Worm (Caenorhabditis elegans) whole organism, young adult: ENCODE data around the gene lips-13.

Experiments
- B0035.1 ChIP-seq: sonication (generic microtip); optimal IDR thresholded peaks from 2 replicates; lab custom pipeline; 2016; ENCODE audit warnings: missing genetic modification characterization, mild to moderate bottlenecking, missing compliant biosample characterization, missing genotype, missing genetic modification reagents
- D2030.7 ChIP-seq: fragments of 200-800 bp; sonication (Bioruptor generic); IDR thresholded peaks from 2 replicates; pipeline ENCODE4 v1.3.6; 2022; ENCODE audit warnings: missing genetic modification reagents, missing genetic modification characterization, missing compliant biosample characterization
- Y56A3A.18 ChIP-seq: fragments of 200-800 bp; sonication (Bioruptor generic); IDR thresholded peaks from 2 replicates; pipeline ENCODE4 v1.3.6; 2022; ENCODE audit warnings: missing genetic modification reagents, missing genetic modification characterization, missing compliant biosample characterization
- attf-3 ChIP-seq: fragments of 200-800 bp; sonication (Bioruptor generic); conservative IDR thresholded peaks from 2 replicates; pipeline ENCODE4 v1.3.6; 2022; ENCODE audit warnings: missing genetic modification reagents, missing genetic modification characterization, missing compliant biosample characterization
- bed-2 ChIP-seq: fragments of 200-800 bp; sonication (Bioruptor generic); IDR thresholded peaks from 2 replicates; pipeline ENCODE4 v1.3.6; 2022; ENCODE audit warnings: missing genetic modification reagents, missing genetic modification characterization, missing compliant biosample characterization
- ceh-100 ChIP-seq: fragments of 200-800 bp; sonication (Bioruptor generic); IDR thresholded peaks from 2 replicates; pipeline ENCODE4 v1.3.6; 2022; ENCODE audit warnings: missing genetic modification reagents, missing genetic modification characterization, missing compliant biosample characterization
- chd-7 ChIP-seq: sonication (generic microtip); optimal IDR thresholded peaks from 2 replicates; lab custom pipeline; 2016; ENCODE audit warnings: mild to moderate bottlenecking, missing genetic modification characterization, moderate library complexity, missing compliant biosample characterization
- dpff-1 ChIP-seq: sonication (generic microtip); optimal IDR thresholded peaks from 2 replicates; lab custom pipeline; 2017; ENCODE audit warnings: mild to moderate bottlenecking, missing genetic modification characterization, missing compliant biosample characterization
- efl-1 ChIP-seq: fragments of 150-350 bp; optimal IDR thresholded peaks from 2 replicates; lab custom pipeline; 2014; ENCODE audit warnings: missing biosample characterization, missing genetic modification reagents, missing genetic modification characterization
- ets-4 ChIP-seq: fragments of 200-800 bp; sonication (Bioruptor generic); optimal IDR thresholded peaks from 2 replicates; lab custom pipeline; 2018; ENCODE audit warnings: mild to moderate bottlenecking, missing genetic modification characterization, missing compliant biosample characterization
- lin-26 ChIP-seq: fragments of 200-800 bp; sonication (Bioruptor generic); IDR thresholded peaks from 2 replicates; pipeline ENCODE4 v1.3.6; 2022; ENCODE audit warnings: missing genetic modification reagents, missing genetic modification characterization, missing compliant biosample characterization
- lin-54 ChIP-seq: fragments of 200-800 bp; sonication (Bioruptor generic); optimal IDR thresholded peaks from 2 replicates; lab custom pipeline; 2018; ENCODE audit warnings: mild to moderate bottlenecking, missing genetic modification characterization, missing compliant biosample characterization
- lsl-1 ChIP-seq: fragments of 200-800 bp; sonication (Bioruptor generic); optimal IDR thresholded peaks from 2 replicates; lab custom pipeline; 2018; ENCODE audit warnings: mild to moderate bottlenecking, missing genetic modification characterization, moderate library complexity, missing compliant biosample characterization
- madf-6 ChIP-seq: fragments of 200-800 bp; sonication (Bioruptor generic); IDR thresholded peaks from 2 replicates; pipeline ENCODE4 v1.3.6; 2022; ENCODE audit warnings: missing genetic modification reagents, missing genetic modification characterization, missing compliant biosample characterization
- mcd-1 ChIP-seq: fragments of 200-800 bp; sonication (Bioruptor generic); IDR thresholded peaks from 2 replicates; pipeline ENCODE4 v1.3.6; 2022; ENCODE audit warnings: missing genetic modification reagents, missing genetic modification characterization, missing compliant biosample characterization
- nfyb-1 ChIP-seq: fragments of 200-800 bp; sonication (Bioruptor generic); IDR thresholded peaks from 2 replicates; pipeline ENCODE4 v1.3.6; 2022; ENCODE audit warnings: missing genetic modification reagents, missing genetic modification characterization, missing compliant biosample characterization
- rcor-1 ChIP-seq: fragments of 200-800 bp; sonication (Bioruptor generic); IDR thresholded peaks from 2 replicates; pipeline ENCODE4 v1.3.6; 2022; ENCODE audit warnings: missing genetic modification reagents, missing genetic modification characterization, missing compliant biosample characterization
- sea-2 ChIP-seq: fragments of 200-800 bp; sonication (Bioruptor generic); IDR thresholded peaks from 2 replicates; pipeline ENCODE4 v1.3.6; 2022; ENCODE audit warnings: missing genetic modification characterization, missing compliant biosample characterization
- unc-130 ChIP-seq: sonication (generic microtip); optimal IDR thresholded peaks from 2 replicates; lab custom pipeline; 2016; ENCODE audit warnings: missing genetic modification reagents, missing genetic modification characterization, missing compliant biosample characterization
- xnd-1 ChIP-seq: sonication (generic microtip); optimal IDR thresholded peaks from 2 replicates; lab custom pipeline; 2016; ENCODE audit warnings: missing genotype, missing genetic modification reagents, missing genetic modification characterization, missing compliant biosample characterization
- zfh-2 ChIP-seq: fragments of 200-800 bp; sonication (Bioruptor generic); conservative IDR thresholded peaks from 2 replicates; pipeline ENCODE4 v1.3.6; 2022; ENCODE audit warnings: missing genetic modification reagents, missing genetic modification characterization, missing compliant biosample characterization
- ztf-25 ChIP-seq: fragments of 200-800 bp; sonication (Bioruptor generic); IDR thresholded peaks from 2 replicates; pipeline ENCODE4 v1.3.6; 2022; ENCODE audit warnings: missing genetic modification reagents, missing genetic modification characterization, missing compliant biosample characterization

Gene lips-13

ce11 chrII:1134314-1135108 is 16.7 kb upstream of the lips-13 start (continued):
- TF ChIP-seq ztf-25 (GFP tag; lab: Robert Waterston, UW): peak; percentile 68; the same call in 1 of the 2 replicates
- peak; percentile 77 for TF ChIP-seq attf-3
- TF ChIP-seq unc-130 (GFP tag; lab: Kevin White, UChicago): peak; percentile 46
- TF ChIP-seq ceh-100 (GFP tag; lab: Robert Waterston, UW): peak; percentile 99
- peak; percentile 63 for TF ChIP-seq bed-2
- TF ChIP-seq D2030.7 (GFP tag; lab: Robert Waterston, UW): peak; percentile 99
- TF ChIP-seq lsl-1 (GFP tag; lab: Kevin White, UChicago): peak; percentile 14

- TF ChIP-seq sea-2 (GFP tag; lab: Robert Waterston, UW) (no peak), mcd-1 (peak; percentile 77), lin-54 (GFP tag; lab: Kevin White, UChicago) (peak; percentile 20), ceh-100 (GFP tag; lab: Robert Waterston, UW) (peak; percentile 29; the same call in 1 of the 2 replicates), lsl-1 (GFP tag; lab: Kevin White, UChicago) (no peak)
- TF ChIP-seq, all 124 proteins: peak for 3
These were observed 15.5 kb upstream of the lips-13 start for ce11 chrII:1133295-1133694.

DNA sequence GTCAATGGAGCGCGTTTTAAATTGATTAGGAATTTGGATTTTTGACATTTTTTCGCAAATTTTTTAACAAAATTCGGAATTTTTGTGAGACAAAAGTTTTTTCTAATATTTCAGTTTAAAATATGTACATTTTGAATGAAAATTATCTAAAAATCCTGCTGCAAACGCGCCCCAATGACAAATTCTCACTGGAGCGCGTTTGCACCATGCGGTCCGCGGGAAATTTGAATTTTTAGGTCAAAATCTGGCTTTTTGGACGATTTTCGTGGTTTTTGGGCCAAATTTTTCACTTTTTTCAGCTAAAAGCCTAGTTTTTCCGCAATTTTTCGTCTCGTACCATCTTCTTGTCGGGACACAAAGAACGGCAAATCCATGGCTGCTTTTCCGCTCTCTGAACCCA is 14.9 kb upstream of the lips-13 start:
- TF ChIP-seq lin-54 (GFP tag; lab: Kevin White, UChicago) (peak; percentile 31), D2030.7 (GFP tag; lab: Robert Waterston, UW) (no peak), mcd-1 (peak; percentile 70), dpff-1 (tag; lab: Kevin White, UChicago) (no peak)

ce11 chrII:1131821-1132220 is 14.0 kb upstream of the lips-13 start:
- TF ChIP-seq zfh-2 (GFP tag; lab: Robert Waterston, UW): peak; percentile 65
- TF ChIP-seq nfyb-1: no peak

DNA sequence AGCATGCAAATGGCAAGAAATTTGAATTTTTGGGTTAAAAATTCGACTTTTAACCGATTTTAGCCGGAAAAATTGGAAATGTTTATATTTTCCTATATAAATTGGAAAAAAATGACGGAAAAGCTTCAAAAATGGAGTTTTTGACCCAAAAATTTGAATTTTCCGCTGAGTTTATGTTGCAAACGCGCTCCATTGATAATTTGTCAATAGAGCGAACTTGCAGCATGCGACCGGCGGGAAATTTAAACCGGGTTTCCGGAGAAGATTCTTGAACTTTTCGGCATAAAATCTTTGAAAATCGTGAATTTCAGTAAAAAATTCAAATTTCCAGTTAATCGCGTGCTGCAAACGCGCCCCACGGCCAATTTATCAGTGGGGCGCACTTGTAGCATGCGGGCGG is 13.5 kb upstream of the lips-13 start:
- TF ChIP-seq Y56A3A.18 (GFP tag; lab: Robert Waterston, UW): peak; percentile 8; the same call in 1 of the 2 replicates
- TF ChIP-seq D2030.7 (GFP tag; lab: Robert Waterston, UW): 0 out of 2 replicates have a peak, but pooled peaks have one; percentile 9
- no peak for TF ChIP-seq lin-26 (GFP tag; lab: Robert Waterston, UW)
- peak; percentile 78 for TF ChIP-seq mcd-1

DNA sequence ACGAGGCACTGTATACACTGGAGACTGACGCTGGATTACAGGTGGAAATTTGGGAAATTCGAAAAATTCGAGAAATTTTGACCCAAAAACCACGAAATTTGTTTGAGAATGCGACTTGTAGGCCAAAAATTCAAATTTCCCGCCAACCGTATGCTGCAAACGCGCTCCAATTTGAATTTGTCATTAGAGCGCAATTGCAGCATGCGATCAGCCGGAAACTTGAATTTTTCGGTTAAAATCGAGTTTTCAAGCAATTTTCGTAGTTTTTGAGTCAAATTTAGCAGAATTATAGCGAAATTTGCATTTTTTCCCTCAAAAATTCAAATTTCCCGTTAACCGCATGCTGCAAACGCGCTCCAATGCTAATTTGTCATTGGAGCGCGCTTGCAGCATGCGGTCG is 12.4 kb upstream of the lips-13 start:
- TF ChIP-seq D2030.7 (GFP tag; lab: Robert Waterston, UW): peak; percentile 43; the same call in 1 of the 2 replicates
- no peak for TF ChIP-seq rcor-1 (GFP tag; lab: Robert Waterston, UW)
- TF ChIP-seq lin-26 (GFP tag; lab: Robert Waterston, UW): no peak
- 0 out of 2 replicates have a peak, but pooled peaks have one; percentile 11 for TF ChIP-seq madf-6
- TF ChIP-seq mcd-1: peak; percentile 91
- TF ChIP-seq lin-54 (GFP tag; lab: Kevin White, UChicago): peak; percentile 75
- TF ChIP-seq lsl-1 (GFP tag; lab: Kevin White, UChicago): peak; percentile 21
- TF ChIP-seq chd-7 (tag; lab: Kevin White, UChicago): no peak
- peak; percentile 38 for TF ChIP-seq efl-1 (GFP tag; lab: Kevin White, UChicago)

DNA sequence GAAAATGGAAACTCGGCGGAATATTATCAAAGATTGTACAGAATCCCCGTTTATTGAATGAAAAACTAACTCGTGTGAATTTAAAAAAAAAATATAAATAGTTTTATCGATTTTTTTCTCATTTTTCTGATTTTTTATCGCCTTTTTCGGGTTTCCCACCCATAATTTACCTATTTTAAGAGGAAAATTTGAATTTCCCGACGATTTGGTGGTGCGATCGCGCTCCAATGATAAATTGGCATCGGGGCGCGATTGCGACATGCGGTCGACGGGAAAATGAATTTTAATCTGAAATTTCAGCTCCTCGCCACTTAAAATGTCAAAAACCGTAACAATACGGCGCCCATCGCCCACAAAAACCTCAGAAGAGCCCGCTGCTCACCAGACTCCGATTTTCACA is 9.8 kb upstream of the lips-13 start, which contains the start of gene taf-6.1:
TSS of gene taf-6.1 (plus strand) at position 301 of the 400 bp plus-strand sequence.
- TF ChIP-seq ets-4 (GFP tag; lab: Kevin White, UChicago): no peak
- TF ChIP-seq ztf-25 (GFP tag; lab: Robert Waterston, UW): no peak
- TF ChIP-seq xnd-1 (tag; lab: Kevin White, UChicago): no peak

- TF ChIP-seq B0035.1 (tag; lab: Kevin White, UChicago) (no peak), mcd-1 (peak; percentile 64)
These were observed 8.6 kb upstream of the lips-13 start for ce11 chrII:1126472-1126871.
